Worm (Caenorhabditis elegans) whole organism, L1 larva: ENCODE measurements around the gene K07H8.2.

ENCODE experiments used
- C04F5.9 ChIP-seq: sonication (generic microtip); optimal IDR thresholded peaks from 2 replicates; lab custom pipeline; 2016; ENCODE audit warnings: missing genetic modification characterization, missing compliant biosample characterization
- F16B12.6 ChIP-seq: fragments of 150-350 bp; optimal IDR thresholded peaks from 2 replicates; lab custom pipeline; 2014; ENCODE audit warnings: missing biosample characterization, missing genetic modification characterization
- alr-1 ChIP-seq: fragments of 200-800 bp; sonication (Bioruptor generic); optimal IDR thresholded peaks from 2 replicates; lab custom pipeline; 2018; ENCODE audit warnings: borderline replicate concordance, mild to moderate bottlenecking, missing genetic modification characterization, missing compliant biosample characterization
- ama-1 ChIP-seq: fragments of 150-350 bp; optimal IDR thresholded peaks from 2 replicates; lab custom pipeline; 2014
- ceh-63 ChIP-seq: fragments of 200-800 bp; sonication (Bioruptor generic); optimal IDR thresholded peaks from 2 replicates; lab custom pipeline; 2018; ENCODE audit warnings: mild to moderate bottlenecking, missing genetic modification characterization, missing compliant biosample characterization
- ceh-8 ChIP-seq: fragments of 200-800 bp; sonication (Bioruptor generic); optimal IDR thresholded peaks from 2 replicates; lab custom pipeline; 2018; ENCODE audit warnings: mild to moderate bottlenecking, missing genetic modification characterization, moderate library complexity, missing compliant biosample characterization
- ceh-82 ChIP-seq, 3 experiments: fragments of 150-350 bp in 1 of 3; sonication (generic microtip) in 2 of 3; optimal IDR thresholded peaks; 2 replicates each; lab custom pipeline; 2014 to 2017; ENCODE audit warnings: missing biosample characterization in 3 of 3, missing genetic modification characterization in 3 of 3
- ceh-90 ChIP-seq: sonication (generic microtip); optimal IDR thresholded peaks from 2 replicates; lab custom pipeline; 2016; ENCODE audit warnings: missing genetic modification characterization, missing compliant biosample characterization
- dpl-1 ChIP-seq, 3 experiments: fragments of 150-350 bp in 2 of 3; sonication (generic microtip) in 1 of 3; optimal IDR thresholded peaks; 2 replicates each; lab custom pipeline; 2014 to 2017; ENCODE audit warnings: missing biosample characterization in 3 of 3, missing genetic modification characterization in 3 of 3, missing genetic modification reagents in 3 of 3
- efl-1 ChIP-seq, 4 experiments: fragments of 150-350 bp; optimal IDR thresholded peaks in 3 of 4; peaks in 1 of 4; 1 replicate in 1 of 4; 2 replicates in 3 of 4; lab custom pipeline; 2014; ENCODE audit warnings: missing biosample characterization in 2 of 4, missing genetic modification characterization in 2 of 4, missing genetic modification reagents in 2 of 4
- egl-13 ChIP-seq: sonication (generic microtip); optimal IDR thresholded peaks from 2 replicates; lab custom pipeline; 2016; ENCODE audit warnings: missing genotype, missing genetic modification reagents, missing genetic modification characterization, missing compliant biosample characterization
- elt-3 ChIP-seq, 6 experiments: fragments of 150-350 bp in 1 of 6; sonication (generic microtip); optimal IDR thresholded peaks; 2 replicates each; lab custom pipeline; 2017 to 2018; ENCODE audit warnings: missing biosample characterization in 6 of 6, missing genetic modification characterization in 6 of 6, inconsistent platforms in 1 of 6
- fkh-8 ChIP-seq: sonication (generic microtip); optimal IDR thresholded peaks from 2 replicates; lab custom pipeline; 2016; ENCODE audit warnings: mild to moderate bottlenecking, missing genetic modification characterization, missing compliant biosample characterization
- hlh-4 ChIP-seq: sonication (generic microtip); optimal IDR thresholded peaks from 2 replicates; lab custom pipeline; 2016; ENCODE audit warnings: mild to moderate bottlenecking, missing genetic modification characterization, missing compliant biosample characterization
- hpl-2 ChIP-seq: fragments of 150-350 bp; optimal IDR thresholded peaks from 2 replicates; lab custom pipeline; 2014; ENCODE audit warnings: missing biosample characterization, missing genetic modification reagents, missing genetic modification characterization
- jun-1 ChIP-seq: fragments of 150-350 bp; optimal IDR thresholded peaks from 2 replicates; lab custom pipeline; 2014; ENCODE audit warnings: missing biosample characterization, missing genetic modification reagents, missing genetic modification characterization
- lin-13 ChIP-seq: fragments of 150-350 bp; optimal IDR thresholded peaks from 2 replicates; lab custom pipeline; 2014; ENCODE audit warnings: missing biosample characterization, missing genetic modification reagents, missing genetic modification characterization
- lin-15B ChIP-seq: fragments of 150-350 bp; sonication (generic microtip); optimal IDR thresholded peaks from 3 replicates; lab custom pipeline; 2014; ENCODE audit warnings: missing biosample characterization, missing genetic modification characterization
- lin-39 ChIP-seq: fragments of 150-350 bp; optimal IDR thresholded peaks from 2 replicates; lab custom pipeline; 2014; ENCODE audit warnings: missing biosample characterization, missing genetic modification reagents, missing genetic modification characterization
- lir-3 ChIP-seq: sonication (generic microtip); optimal IDR thresholded peaks from 2 replicates; lab custom pipeline; 2016; ENCODE audit warnings: mild to moderate bottlenecking, missing genetic modification characterization, moderate library complexity, missing compliant biosample characterization; ENCODE audit not compliant: poor library complexity
- lsy-2 ChIP-seq, 2 experiments: fragments of 150-350 bp; optimal IDR thresholded peaks; 2 replicates each; lab custom pipeline; 2014; ENCODE audit warnings: missing biosample characterization in 2 of 2, missing genetic modification characterization in 2 of 2
- mab-9 ChIP-seq: fragments of 200-800 bp; sonication (Bioruptor generic); IDR thresholded peaks from 2 replicates; pipeline ENCODE4 v1.3.6; 2022; ENCODE audit warnings: missing genetic modification reagents, missing genetic modification characterization, missing compliant biosample characterization
- mdl-1 ChIP-seq, 2 experiments: fragments of 150-350 bp; optimal IDR thresholded peaks; 2 replicates each; lab custom pipeline; 2014 to 2017; ENCODE audit warnings: missing biosample characterization in 2 of 2, missing genetic modification characterization in 2 of 2, inconsistent platforms in 1 of 2
- mep-1 ChIP-seq: fragments of 150-350 bp; optimal IDR thresholded peaks from 2 replicates; lab custom pipeline; 2014; ENCODE audit warnings: missing biosample characterization, missing genetic modification characterization
- nhr-20 ChIP-seq: sonication (generic microtip); optimal IDR thresholded peaks from 2 replicates; lab custom pipeline; 2016; ENCODE audit warnings: mild to moderate bottlenecking, missing genetic modification characterization, missing compliant biosample characterization
- nhr-28 ChIP-seq: fragments of 150-350 bp; optimal IDR thresholded peaks from 2 replicates; lab custom pipeline; 2014; ENCODE audit warnings: missing biosample characterization, missing genetic modification characterization
- nhr-76 ChIP-seq: sonication (generic microtip); optimal IDR thresholded peaks from 2 replicates; lab custom pipeline; 2017; ENCODE audit warnings: missing biosample characterization, missing genetic modification characterization
- nhr-85 ChIP-seq: sonication (generic microtip); peaks from one replicate; lab custom pipeline; 2016; ENCODE audit warnings: missing genetic modification characterization, inconsistent platforms, missing compliant biosample characterization
- nhr-90 ChIP-seq: sonication (generic microtip); optimal IDR thresholded peaks from 2 replicates; lab custom pipeline; 2016; ENCODE audit warnings: mild to moderate bottlenecking, missing genetic modification characterization, missing compliant biosample characterization; ENCODE audit not compliant: poor library complexity
- pag-3 ChIP-seq: sonication (generic microtip); optimal IDR thresholded peaks from 2 replicates; lab custom pipeline; 2017; ENCODE audit warnings: missing genetic modification characterization, mild to moderate bottlenecking, missing compliant biosample characterization, antibody characterized with exemption, borderline replicate concordance; ENCODE audit not compliant: insufficient read depth
- pax-3 ChIP-seq: fragments of 200-800 bp; sonication (Bioruptor generic); optimal IDR thresholded peaks from 2 replicates; lab custom pipeline; 2018; ENCODE audit warnings: mild to moderate bottlenecking, missing genetic modification characterization, moderate library complexity, missing compliant biosample characterization
- rnt-1 ChIP-seq: sonication (generic microtip); optimal IDR thresholded peaks from 2 replicates; lab custom pipeline; 2016; ENCODE audit warnings: mild to moderate bottlenecking, missing genetic modification characterization, moderate library complexity, missing compliant biosample characterization
- skn-1 ChIP-seq: fragments of 150-350 bp; optimal IDR thresholded peaks from 2 replicates; lab custom pipeline; 2014; ENCODE audit warnings: missing biosample characterization, missing genetic modification characterization
- snu-23 ChIP-seq: sonication (generic microtip); optimal IDR thresholded peaks from 2 replicates; lab custom pipeline; 2016; ENCODE audit warnings: missing genetic modification characterization, missing compliant biosample characterization
- sup-37 ChIP-seq: fragments of 200-800 bp; sonication (Bioruptor generic); optimal IDR thresholded peaks from 2 replicates; lab custom pipeline; 2018; ENCODE audit warnings: mild to moderate bottlenecking, missing genetic modification characterization, missing compliant biosample characterization
- swsn-7 ChIP-seq: sonication (generic microtip); optimal IDR thresholded peaks from 2 replicates; lab custom pipeline; 2016; ENCODE audit warnings: missing genetic modification characterization, missing compliant biosample characterization
- tbx-2 ChIP-seq: sonication (generic microtip); optimal IDR thresholded peaks from 2 replicates; lab custom pipeline; 2016; ENCODE audit warnings: missing genetic modification characterization, missing compliant biosample characterization
- unc-30 ChIP-seq: sonication (generic microtip); optimal IDR thresholded peaks from 2 replicates; lab custom pipeline; 2017; ENCODE audit warnings: missing biosample characterization, missing genetic modification characterization
- unc-86 ChIP-seq: sonication (generic microtip); optimal IDR thresholded peaks from 2 replicates; lab custom pipeline; 2016; ENCODE audit warnings: missing genetic modification characterization, missing compliant biosample characterization
- xbp-1 ChIP-seq: sonication (generic microtip); optimal IDR thresholded peaks from 2 replicates; lab custom pipeline; 2016; ENCODE audit warnings: missing genetic modification characterization, missing compliant biosample characterization
- zip-4 ChIP-seq: fragments of 200-800 bp; sonication (Bioruptor generic); optimal IDR thresholded peaks from 2 replicates; lab custom pipeline; 2018; ENCODE audit warnings: mild to moderate bottlenecking, missing genetic modification characterization, moderate library complexity, missing compliant biosample characterization
- ztf-11 ChIP-seq, 2 experiments: sonication (generic microtip); optimal IDR thresholded peaks; 2 replicates each; lab custom pipeline; 2016 to 2017; ENCODE audit warnings: missing genetic modification characterization in 2 of 2, missing biosample characterization in 1 of 2, missing compliant biosample characterization in 1 of 2

Gene K07H8.2

DNA sequence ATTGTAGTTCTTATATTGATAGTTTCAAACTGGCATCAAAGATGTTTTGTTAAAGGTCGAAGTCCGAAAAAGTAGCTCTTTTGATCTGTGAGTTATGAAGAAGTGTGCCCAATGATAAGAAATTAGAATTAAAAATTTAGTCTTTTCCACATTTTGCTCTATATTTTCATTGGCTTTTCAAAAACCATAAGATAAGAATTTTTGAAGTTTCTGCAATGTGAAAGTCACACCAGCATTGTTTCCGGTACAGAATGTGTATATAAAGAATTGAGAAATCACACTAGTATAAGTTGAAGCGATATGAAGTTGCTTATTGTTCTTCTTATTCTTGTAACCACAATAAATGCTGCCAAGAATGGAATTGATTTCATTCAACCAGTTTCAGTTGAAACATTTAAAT lies 41.2 kb downstream of the K07H8.2 start, which contains the start of gene lys-10:
Gene lys-10 (plus strand): TSS at position 301 of the 400 bp plus-strand sequence.
- no peak for TF ChIP-seq sup-37 (GFP tag; lab: Kevin White, UChicago)
- no peak for TF ChIP-seq nhr-28 (tag; lab: Kevin White, UChicago)
- TF ChIP-seq lsy-2 (tag; optimal IDR thresholded peaks at IDR 0.05; lab: Kevin White, UChicago) = no peak
- TF ChIP-seq zip-4 (GFP tag; lab: Kevin White, UChicago) = no peak
- no peak for TF ChIP-seq efl-1 (optimal IDR thresholded peaks at IDR 0.05; lab: Kevin White, UChicago)
- no peak for TF ChIP-seq efl-1 (GFP tag; optimal IDR thresholded peaks at IDR 0.05 in 1 of 2; lab: Kevin White, UChicago)
- TF ChIP-seq mab-9 (GFP tag; lab: Robert Waterston, UW) = no peak
- no peak for TF ChIP-seq elt-3 (tag; optimal IDR thresholded peaks at IDR 0.05; lab: Kevin White, UChicago)
- no peak for TF ChIP-seq fkh-8
- no peak for TF ChIP-seq lir-3 (tag; lab: Kevin White, UChicago)
- no peak for TF ChIP-seq ceh-90 (tag; lab: Kevin White, UChicago)
- TF ChIP-seq ceh-82 (tag; optimal IDR thresholded peaks at IDR 0.05; lab: Kevin White, UChicago) = no peak
- TF ChIP-seq lin-13 = no peak
- TF ChIP-seq hpl-2 (GFP tag; lab: Kevin White, UChicago) = no peak

DNA sequence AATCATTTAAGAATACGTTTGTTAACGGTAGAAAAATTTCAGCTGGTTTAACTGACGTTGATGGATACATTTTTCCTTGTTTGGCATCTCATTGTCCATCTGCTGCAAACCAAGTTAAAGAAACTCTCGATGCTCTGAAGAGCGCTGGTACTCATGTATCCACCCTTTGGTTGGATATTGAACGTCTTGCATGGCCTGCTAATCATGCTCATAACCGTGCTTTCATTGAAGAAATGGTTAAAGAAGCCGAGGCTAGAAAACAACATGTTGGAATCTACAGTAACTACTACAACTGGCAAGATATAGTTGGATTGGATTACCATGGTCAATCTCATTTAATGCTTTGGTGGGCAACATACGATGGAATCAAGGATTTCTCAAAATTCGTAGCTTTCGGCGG lies 41.7 kb downstream of the K07H8.2 start:
- no peak for TF ChIP-seq skn-1 (tag; lab: Kevin White, UChicago)
- no peak for TF ChIP-seq efl-1 (optimal IDR thresholded peaks at IDR 0.05; lab: Kevin White, UChicago)
- TF ChIP-seq efl-1 (GFP tag; optimal IDR thresholded peaks at IDR 0.05 in 1 of 2; lab: Kevin White, UChicago) = peak in 1 of 2 experiments; percentile 6
- no peak for TF ChIP-seq hlh-4 (tag; lab: Kevin White, UChicago)
- TF ChIP-seq lir-3 (tag; lab: Kevin White, UChicago) = no peak
- TF ChIP-seq, all 84 proteins: peak for 1

DNA sequence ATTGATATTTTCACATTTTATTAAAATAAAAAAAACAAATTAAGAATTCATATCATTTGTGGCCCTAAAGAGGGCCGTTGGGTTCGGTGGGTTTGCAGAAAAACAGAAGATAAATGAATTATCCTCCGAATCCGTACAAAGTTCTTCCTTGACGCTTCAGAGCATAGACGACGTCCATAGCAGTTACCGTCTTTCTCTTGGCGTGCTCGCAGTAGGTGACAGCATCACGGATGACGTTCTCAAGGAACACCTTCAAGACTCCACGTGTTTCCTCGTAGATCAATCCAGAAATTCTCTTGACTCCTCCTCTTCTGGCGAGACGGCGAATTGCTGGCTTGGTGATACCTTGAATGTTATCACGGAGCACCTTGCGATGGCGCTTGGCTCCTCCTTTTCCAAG lies 42.2 kb downstream of the K07H8.2 start:
- TF ChIP-seq ceh-63 (GFP tag; lab: Kevin White, UChicago) = no peak

DNA sequence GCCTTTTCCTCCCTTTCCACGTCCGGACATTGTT lies 42.4 kb downstream of the K07H8.2 start, which contains the start of gene his-31:
Gene his-31 (minus strand): TSS at position 30 of the 34 bp plus-strand sequence.
- no peak for TF ChIP-seq lin-39 (tag; lab: Kevin White, UChicago)
- no peak for TF ChIP-seq skn-1 (tag; lab: Kevin White, UChicago)
- no peak for TF ChIP-seq alr-1
- TF ChIP-seq rnt-1 = no peak
- TF ChIP-seq mdl-1 (tag; optimal IDR thresholded peaks at IDR 0.05; lab: Kevin White, UChicago) = no peak
- TF ChIP-seq ama-1 (lab: Kevin White, UChicago) = no peak
- no peak for TF ChIP-seq F16B12.6 (tag; lab: Kevin White, UChicago)
- TF ChIP-seq elt-3 (tag; optimal IDR thresholded peaks at IDR 0.05; lab: Kevin White, UChicago) = no peak
- TF ChIP-seq pag-3 = no peak
- no peak for TF ChIP-seq ceh-8

DNA sequence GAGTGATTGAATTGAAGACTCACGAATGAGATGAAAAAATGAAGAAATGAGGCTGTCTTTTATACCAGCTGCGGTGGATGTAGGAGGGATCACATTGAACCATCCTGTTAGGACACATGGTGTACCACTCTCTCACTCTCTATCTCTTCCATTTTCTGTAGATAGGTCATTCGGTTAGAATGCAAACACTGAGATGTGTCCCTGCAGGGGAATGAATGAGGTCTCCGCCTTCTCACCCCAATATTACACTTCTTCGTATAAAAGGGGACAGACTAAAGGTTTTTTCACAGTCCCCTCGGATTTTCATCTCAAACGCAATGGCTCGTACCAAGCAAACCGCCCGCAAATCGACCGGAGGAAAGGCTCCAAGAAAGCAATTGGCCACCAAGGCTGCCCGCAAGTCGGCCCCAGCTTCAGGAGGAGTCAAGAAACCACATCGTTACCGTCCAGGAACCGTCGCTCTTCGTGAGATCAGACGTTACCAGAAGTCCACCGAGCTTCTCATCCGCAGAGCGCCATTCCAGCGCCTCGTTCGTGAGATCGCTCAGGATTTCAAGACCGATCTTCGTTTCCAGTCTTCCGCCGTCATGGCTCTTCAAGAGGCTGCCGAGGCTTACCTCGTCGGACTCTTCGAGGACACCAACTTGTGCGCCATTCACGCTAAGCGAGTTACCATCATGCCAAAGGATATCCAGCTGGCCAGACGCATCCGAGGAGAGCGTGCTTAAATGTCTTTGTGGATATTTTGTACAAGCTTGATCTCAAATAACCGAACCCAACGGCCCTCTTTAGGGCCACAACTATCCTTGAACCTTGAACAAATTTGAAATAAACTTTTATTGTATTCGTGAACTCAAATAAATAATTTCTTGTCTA lies 42.9 kb downstream of the K07H8.2 start, which contains the start of gene his-32:
Gene his-32 (plus strand): TSS at position 318 of the 876 bp plus-strand sequence.
- TF ChIP-seq hpl-2 (GFP tag; lab: Kevin White, UChicago) (no peak), tbx-2 (tag; lab: Kevin White, UChicago) (peak; percentile 38), elt-3 (tag; optimal IDR thresholded peaks at IDR 0.05; lab: Kevin White, UChicago) (peak in 1 of 6 experiments; percentile 47), lin-39 (tag; lab: Kevin White, UChicago) (peak; percentile 74), nhr-85 (tag; lab: Kevin White, UChicago) (peak; percentile 81), nhr-90 (tag; lab: Kevin White, UChicago) (peak; percentile 59), snu-23 (peak; percentile 68), pax-3 (tag; lab: Kevin White, UChicago) (no peak), nhr-20 (tag; lab: Kevin White, UChicago) (peak; percentile 59), unc-30 (tag; lab: Kevin White, UChicago) (no peak), lin-13 (peak; percentile 55), lin-15B (tag; lab: Kevin White, UChicago) (no peak), dpl-1 (GFP tag; optimal IDR thresholded peaks at IDR 0.05; lab: Kevin White, UChicago) (peak in 2 of 3 experiments; percentile 1 to 34), mep-1 (tag; lab: Kevin White, UChicago) (peak; percentile 80), nhr-76 (tag; lab: Kevin White, UChicago) (no peak), xbp-1 (tag; lab: Kevin White, UChicago) (peak; percentile 39), egl-13 (tag; lab: Kevin White, UChicago) (no peak), C04F5.9 (tag; lab: Kevin White, UChicago) (no peak), ztf-11 (tag; optimal IDR thresholded peaks at IDR 0.05; lab: Kevin White, UChicago) (peak; percentile 60 to 97), unc-86 (peak; percentile 75), efl-1 (optimal IDR thresholded peaks at IDR 0.05; lab: Kevin White, UChicago) (peak; percentile 18 to 43), efl-1 (GFP tag; optimal IDR thresholded peaks at IDR 0.05 in 1 of 2; lab: Kevin White, UChicago) (peak in 1 of 2 experiments; percentile 89), fkh-8 (no peak), swsn-7 (tag; lab: Kevin White, UChicago) (peak; percentile 79), ama-1 (lab: Kevin White, UChicago) (no peak), jun-1 (no peak)
